Worm (Caenorhabditis elegans): ENCODE measurements around the gene col-86.

col-86 gene

DNA sequence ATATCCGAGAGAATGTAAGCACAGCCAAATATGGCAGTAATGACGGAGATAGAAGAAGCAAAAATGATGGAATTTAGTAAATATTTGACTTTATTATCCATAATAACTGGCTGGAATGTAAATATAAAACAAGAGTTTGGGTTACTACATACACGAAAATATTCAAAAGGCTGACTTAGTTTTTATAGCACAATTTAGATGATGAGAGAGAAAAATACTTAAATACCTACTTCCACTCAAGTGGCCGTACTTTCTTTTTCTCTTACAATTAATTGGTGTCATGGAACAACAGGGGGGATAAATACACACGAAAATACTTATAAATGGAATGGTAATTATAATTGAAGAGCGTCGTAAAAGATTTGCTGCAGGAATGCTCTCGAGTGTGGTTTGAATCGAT lies at the start of gene col-86:
col-86 (minus strand) TSS at position 101 of the 400 bp plus-strand sequence.
- TF ChIP-seq ces-1 (GFP tag; optimal IDR thresholded peaks at IDR 0.05): no peak
- no peak for TF ChIP-seq unc-130 (GFP tag; optimal IDR thresholded peaks at IDR 0.05)
- TF ChIP-seq unc-62 (GFP tag; optimal IDR thresholded peaks at IDR 0.05 in 1 of 2): peak in 1 of 2 experiments; percentile 35
- TF ChIP-seq unc-62 (tag; optimal IDR thresholded peaks at IDR 0.05): no peak

DNA sequence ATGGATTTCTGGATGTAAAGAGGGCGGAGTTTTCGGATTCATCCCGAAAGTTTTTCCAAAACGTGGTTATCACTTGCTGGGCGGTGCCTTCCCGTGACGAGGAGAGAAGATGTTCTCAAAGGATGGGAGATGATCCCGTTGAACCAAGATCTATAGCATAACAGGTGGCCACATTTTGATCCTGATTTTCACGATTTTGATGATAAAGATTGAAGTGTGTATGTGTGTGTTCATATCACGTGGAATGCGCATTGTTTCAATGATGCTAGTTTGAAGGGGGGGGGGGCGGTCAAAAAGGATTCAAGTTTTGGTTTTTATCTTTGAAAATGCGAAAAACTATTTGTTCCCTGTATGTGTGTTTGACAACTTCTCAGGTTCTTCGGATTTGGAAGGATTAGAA lies 47.1 kb upstream of the col-86 start, which contains the start of gene mltn-1:
mltn-1 (minus strand) TSS at position 22 of the 400 bp plus-strand sequence.
- TF ChIP-seq nhr-48 (tag; optimal IDR thresholded peaks at IDR 0.05): peak; percentile 53
- TF ChIP-seq egl-27 (tag; optimal IDR thresholded peaks at IDR 0.05): no peak
- TF ChIP-seq arid-1 (GFP tag; conservative IDR thresholded peaks at IDR 0.05): no peak
- TF ChIP-seq F44E2.7 (GFP tag; IDR thresholded peaks at IDR 0.05): no peak
- peak; percentile 20 for TF ChIP-seq hlh-30 (tag; optimal IDR thresholded peaks at IDR 0.05; ENCODE audit: insufficient read depth)
- no peak for TF ChIP-seq ceh-44 (GFP tag; IDR thresholded peaks at IDR 0.05)
- no peak for TF ChIP-seq Y75B8A.6 (GFP tag; IDR thresholded peaks at IDR 0.05)
- no peak for TF ChIP-seq spr-1 (tag; optimal IDR thresholded peaks at IDR 0.05)
- no peak for TF ChIP-seq gei-8 (GFP tag; optimal IDR thresholded peaks at IDR 0.05)
- peak; percentile 26 for TF ChIP-seq nhr-28 (tag; optimal IDR thresholded peaks at IDR 0.05)
- no peak for TF ChIP-seq tag-97 (GFP tag; IDR thresholded peaks at IDR 0.05)
- no peak for TF ChIP-seq ZK546.5 (tag; optimal IDR thresholded peaks at IDR 0.05)
- TF ChIP-seq mxl-3 (GFP tag; optimal IDR thresholded peaks at IDR 0.05): peak; percentile 63
- no peak for TF ChIP-seq nhr-76 (tag; optimal IDR thresholded peaks at IDR 0.05)
- no peak for TF ChIP-seq zfp-2 (tag; optimal IDR thresholded peaks at IDR 0.05)
- TF ChIP-seq madf-9 (GFP tag; conservative IDR thresholded peaks at IDR 0.05): no peak
- TF ChIP-seq spr-3 (GFP tag; optimal IDR thresholded peaks at IDR 0.05): no peak
- TF ChIP-seq ctbp-1 (GFP tag; IDR thresholded peaks at IDR 0.05): no peak
- no peak for TF ChIP-seq F49E8.2 (tag; optimal IDR thresholded peaks at IDR 0.05; ENCODE audit: borderline replicate concordance)
- TF ChIP-seq snpc-1.2 (GFP tag; IDR thresholded peaks at IDR 0.05): no peak
- TF ChIP-seq duxl-1 (tag; optimal IDR thresholded peaks at IDR 0.05; ENCODE audit: poor library complexity): no peak
- TF ChIP-seq madf-5 (GFP tag; IDR thresholded peaks at IDR 0.05): no peak
- TF ChIP-seq ztf-7 (tag; optimal IDR thresholded peaks at IDR 0.05): no peak
- TF ChIP-seq Y5F2A.4 (GFP tag; optimal IDR thresholded peaks at IDR 0.05): no peak

DNA sequence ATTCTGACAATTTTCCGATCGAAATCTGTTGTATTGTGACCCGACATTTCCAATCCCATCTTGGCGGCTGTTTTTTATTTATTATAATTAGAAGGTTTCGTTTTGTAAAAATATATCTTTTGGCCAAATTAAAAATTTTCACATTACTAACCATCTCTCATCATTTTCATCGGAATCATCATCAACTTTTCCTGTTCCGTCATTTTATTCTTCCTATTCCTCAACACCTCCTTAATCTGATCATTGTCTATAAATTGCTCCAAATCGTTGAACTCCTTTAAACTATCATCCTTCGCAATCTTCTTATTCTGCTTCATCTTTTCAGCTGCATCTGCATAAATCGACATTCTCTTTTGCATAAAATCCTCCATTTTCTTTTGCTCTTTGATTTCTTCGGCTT lies 44.3 kb upstream of the col-86 start:
- no peak for TF ChIP-seq daf-8 (GFP tag; IDR thresholded peaks at IDR 0.05)
- no peak for TF ChIP-seq cey-2 (tag; optimal IDR thresholded peaks at IDR 0.05; ENCODE audit: borderline replicate concordance, insufficient read depth)
- no peak for TF ChIP-seq tag-97 (GFP tag; IDR thresholded peaks at IDR 0.05)
- TF ChIP-seq unc-62 (GFP tag; optimal IDR thresholded peaks at IDR 0.05 in 1 of 2): peak in 1 of 2 experiments; percentile 92
- no peak for TF ChIP-seq unc-62 (tag; optimal IDR thresholded peaks at IDR 0.05)
- TF ChIP-seq Y5F2A.4 (GFP tag; optimal IDR thresholded peaks at IDR 0.05): no peak
- TF ChIP-seq ceh-32 (tag; optimal IDR thresholded peaks at IDR 0.05; ENCODE audit: poor library complexity): no peak
- no peak for TF ChIP-seq snpc-1.2 (GFP tag; IDR thresholded peaks at IDR 0.05)
- TF ChIP-seq ceh-62 (tag; optimal IDR thresholded peaks at IDR 0.05): no peak

DNA sequence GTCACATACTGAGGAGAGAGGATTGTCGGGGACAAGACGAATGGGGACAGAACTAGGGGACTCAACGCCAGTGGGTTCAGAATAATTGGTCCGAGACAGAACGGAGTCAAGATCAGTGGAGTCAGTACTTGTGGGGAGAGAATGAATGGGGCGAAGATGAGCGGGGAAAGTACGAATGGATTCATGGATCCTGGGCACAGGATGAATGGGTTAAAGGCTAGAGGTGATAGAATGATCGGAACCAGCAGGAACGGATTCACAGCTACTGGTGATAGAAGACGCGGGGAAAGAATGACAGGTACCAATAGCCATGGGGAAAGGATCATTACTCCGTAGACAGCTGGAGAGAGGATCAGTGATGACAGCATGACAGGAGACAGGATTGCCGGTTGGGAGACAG lies 41.5 kb upstream of the col-86 start:
- TF ChIP-seq egl-27 (tag; optimal IDR thresholded peaks at IDR 0.05) (no peak), ZK337.2 (GFP tag; IDR thresholded peaks at IDR 0.05) (no peak), F10B5.3 (tag; optimal IDR thresholded peaks at IDR 0.05) (no peak), nhr-42 (GFP tag; IDR thresholded peaks at IDR 0.05) (0 out of 2 replicates have a peak, but pooled peaks have one; percentile 7), dmd-9 (GFP tag; IDR thresholded peaks at IDR 0.05) (no peak), tag-97 (GFP tag; IDR thresholded peaks at IDR 0.05) (no peak), unc-62 (GFP tag; optimal IDR thresholded peaks at IDR 0.05 in 1 of 2) (peak in 1 of 2 experiments; percentile 68), unc-62 (tag; optimal IDR thresholded peaks at IDR 0.05) (no peak)

Data from whole organism, L4 larva.